Fruit fly (Drosophila melanogaster) whole organism, embryonic: Measurements from ENCODE around the gene CG18858.

Experiments
- Adf1 ChIP-seq: fragments of 200-800 bp; sonication (Bioruptor generic); IDR thresholded peaks from 2 replicates; pipeline ENCODE4 v1.3.6; 2022; ENCODE audit warnings: missing biosample characterization, missing genetic modification characterization
- CG10543 ChIP-seq: fragments of 200-800 bp; sonication (Bioruptor generic); optimal IDR thresholded peaks from 3 replicates; lab custom pipeline; 2017; ENCODE audit warnings: missing biosample characterization, mild to moderate bottlenecking, missing genetic modification characterization, moderate library complexity
- CG1233 ChIP-seq: fragments of 200-800 bp; sonication (Bioruptor generic); optimal IDR thresholded peaks from 4 replicates; lab custom pipeline; 2018; ENCODE audit warnings: missing biosample characterization, mild to moderate bottlenecking, missing genetic modification characterization
- CG18764 ChIP-seq: fragments of 200-800 bp; sonication (Bioruptor generic); optimal IDR thresholded peaks from 3 replicates; lab custom pipeline; 2016; ENCODE audit warnings: missing biosample characterization, missing genetic modification characterization
- D19B ChIP-seq: fragments of 200-800 bp; sonication (Bioruptor generic); optimal IDR thresholded peaks from 2 replicates; lab custom pipeline; 2017; ENCODE audit warnings: missing biosample characterization, mild to moderate bottlenecking, missing genetic modification characterization
- ase ChIP-seq: fragments of 200-800 bp; sonication (Bioruptor generic); IDR thresholded peaks from 3 replicates; pipeline ENCODE4 v1.3.6; 2022; ENCODE audit warnings: missing biosample characterization, missing genetic modification characterization
- ftz-f1 ChIP-seq: fragments of 200-800 bp; sonication (Bioruptor generic); optimal IDR thresholded peaks from 2 replicates; lab custom pipeline; 2016; ENCODE audit warnings: missing biosample characterization, missing genetic modification characterization
- pb ChIP-seq: fragments of 200-800 bp; sonication (Bioruptor generic); optimal IDR thresholded peaks from 3 replicates; lab custom pipeline; 2016; ENCODE audit warnings: missing biosample characterization, missing genetic modification characterization

DNA sequence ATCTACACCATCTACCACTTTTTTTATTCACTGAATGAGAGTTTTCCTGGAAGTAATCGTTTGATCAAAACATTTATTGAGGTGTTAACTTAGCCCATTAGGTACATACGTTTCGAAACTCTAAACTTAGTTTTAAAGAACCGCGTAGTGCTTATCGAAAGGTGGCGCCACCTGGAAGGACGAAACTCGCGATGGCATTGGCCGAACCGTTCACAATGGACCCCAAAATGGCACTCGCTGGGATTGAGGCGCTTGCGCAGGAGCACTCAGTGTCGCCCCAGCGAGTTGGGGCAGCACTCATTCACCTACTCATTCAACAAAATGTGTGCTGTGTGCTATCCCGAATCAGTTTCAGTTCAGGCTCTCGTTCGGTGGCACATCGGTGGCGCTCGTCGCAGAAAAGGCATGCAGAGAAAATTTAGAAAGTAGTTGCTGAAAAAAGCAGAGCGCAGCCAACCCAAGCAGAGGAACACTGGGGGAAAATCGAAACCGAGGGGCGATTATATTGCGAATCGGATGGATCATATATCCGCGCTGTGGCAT is 33.0 kb downstream of the CG18858 start, which contains the start of gene CG31688:
- no peak for TF ChIP-seq ase (GFP tag; lab: Robert Waterston, UW)
- TF ChIP-seq D19B (GFP tag; lab: Kevin White, UChicago): no peak
- no peak for TF ChIP-seq CG1233 (GFP tag; lab: Kevin White, UChicago)
- no peak for TF ChIP-seq ftz-f1 (GFP tag; lab: Kevin White, UChicago)
- TF ChIP-seq pb (GFP tag; lab: Kevin White, UChicago): no peak
- no peak for TF ChIP-seq CG18764 (GFP tag; lab: Kevin White, UChicago)
- no peak for TF ChIP-seq Adf1 (GFP tag; lab: Robert Waterston, UW)
- TF ChIP-seq CG10543 (GFP tag; lab: Kevin White, UChicago): no peak
